In genomic region chr3L:6853000-6853717, dm6 we compare ENCODE assay signal across 1 fruit fly cellular context.
A peak's percentile ranks its signal among the peaks of the same experiment; 100 is the strongest.
TF ChIP-seq lines count a peak whose summit lies in the region.

No protein-coding gene starts in this region.

TF ChIP-seq in whole organism, embryonic, 481 proteins besides CTCF, POLR2A, EP300 and RAD21 (continued from another document and continues in another):
- TF ChIP-seq Ptx1 (GFP tag; IDR thresholded peaks at IDR 0.05; lab: Robert Waterston, UW) (peak; percentile 63), pnt (GFP tag; optimal IDR thresholded peaks at IDR 0.05; lab: Kevin White, UChicago) (no peak), fu2 (GFP tag; optimal IDR thresholded peaks at IDR 0.05; lab: Kevin White, UChicago) (no peak), CG13296 (GFP tag; optimal IDR thresholded peaks at IDR 0.05; lab: Kevin White, UChicago) (peak; percentile 68), nau (GFP tag; optimal IDR thresholded peaks at IDR 0.05; lab: Kevin White, UChicago) (no peak), ci (GFP tag; IDR thresholded peaks at IDR 0.05; lab: Robert Waterston, UW) (peak; percentile 53; the same call in 1 of the 3 replicates), CG14667 (GFP tag; IDR thresholded peaks at IDR 0.05; lab: Robert Waterston, UW) (peak; percentile 46; the same call in 1 of the 2 replicates), CG12942 (GFP tag; optimal IDR thresholded peaks at IDR 0.05; lab: Kevin White, UChicago) (peak; percentile 59), E2f1 (GFP tag; IDR thresholded peaks at IDR 0.05; lab: Robert Waterston, UW) (peak; percentile 73), CG14860 (GFP tag; IDR thresholded peaks at IDR 0.05; lab: Robert Waterston, UW; ENCODE audit: partially characterized antibody) (no peak), row (GFP tag; IDR thresholded peaks at IDR 0.05; lab: Robert Waterston, UW) (peak; percentile 61), CG2129 (GFP tag; IDR thresholded peaks at IDR 0.05; lab: Robert Waterston, UW; ENCODE audit: partially characterized antibody) (no peak), CG30431 (GFP tag; optimal IDR thresholded peaks at IDR 0.05; lab: Kevin White, UChicago) (peak; percentile 16), fru (optimal IDR thresholded peaks at IDR 0.05; lab: Kevin White, UChicago) (no peak), tap (tag; optimal IDR thresholded peaks at IDR 0.05; lab: Kevin White, UChicago) (peak; percentile 75), Sox100B (GFP tag; optimal IDR thresholded peaks at IDR 0.05; lab: Kevin White, UChicago) (peak; percentile 88), CG14710 (tag; optimal IDR thresholded peaks at IDR 0.05; lab: Kevin White, UChicago) (peak; percentile 65), ranshi (GFP tag; IDR thresholded peaks at IDR 0.05; lab: Robert Waterston, UW) (no peak), CG11695 (GFP tag; IDR thresholded peaks at IDR 0.05; lab: Robert Waterston, UW) (peak; percentile 64; the same call in 2 of the 3 replicates), sisA (GFP tag; IDR thresholded peaks at IDR 0.05; lab: Robert Waterston, UW) (peak; percentile 55), lov (optimal IDR thresholded peaks at IDR 0.05; lab: Kevin White, UChicago) (no peak), lov (GFP tag; IDR thresholded peaks at IDR 0.05; lab: Robert Waterston, UW) (no peak), CG7928 (GFP tag; optimal IDR thresholded peaks at IDR 0.05; lab: Kevin White, UChicago) (no peak), tgo (GFP tag; IDR thresholded peaks at IDR 0.05; lab: Robert Waterston, UW) (peak; percentile 54), zen (tag; optimal IDR thresholded peaks at IDR 0.05; lab: Kevin White, UChicago) (peak; percentile 35), CG31224 (GFP tag; IDR thresholded peaks at IDR 0.05; lab: Robert Waterston, UW) (no peak), D19A (tag; optimal IDR thresholded peaks at IDR 0.05; lab: Kevin White, UChicago) (peak; percentile 77), CG10147 (GFP tag; optimal IDR thresholded peaks at IDR 0.05; lab: Kevin White, UChicago) (peak; percentile 88), CG11456 (GFP tag; IDR thresholded peaks at IDR 0.05; lab: Robert Waterston, UW) (no peak), CG2116 (GFP tag; optimal IDR thresholded peaks at IDR 0.05; lab: Kevin White, UChicago) (peak; percentile 17), Nf-YC (tag; optimal IDR thresholded peaks at IDR 0.05; lab: Kevin White, UChicago) (peak; percentile 54), CG12071 (GFP tag; optimal IDR thresholded peaks at IDR 0.05; lab: Kevin White, UChicago) (peak; percentile 22), CG4730 (GFP tag; IDR thresholded peaks at IDR 0.05; lab: Robert Waterston, UW) (peak; percentile 43), Fer1 (GFP tag; optimal IDR thresholded peaks at IDR 0.05; lab: Kevin White, UChicago) (peak; percentile 74), Taf1 (GFP tag; IDR thresholded peaks at IDR 0.05; lab: Robert Waterston, UW) (no peak), dan (GFP tag; IDR thresholded peaks at IDR 0.05; lab: Robert Waterston, UW) (no peak), CG11085 (GFP tag; IDR thresholded peaks at IDR 0.05; lab: Robert Waterston, UW) (no peak), CG17385 (GFP tag; optimal IDR thresholded peaks at IDR 0.05; lab: Kevin White, UChicago) (peak; percentile 75), CG15514 (GFP tag; optimal IDR thresholded peaks at IDR 0.05; lab: Kevin White, UChicago) (peak; percentile 28), Hand (GFP tag; optimal IDR thresholded peaks at IDR 0.05; lab: Kevin White, UChicago) (peak; percentile 17), btn (GFP tag; optimal IDR thresholded peaks at IDR 0.05; lab: Kevin White, UChicago) (no peak), Lhr (GFP tag; optimal IDR thresholded peaks at IDR 0.05; lab: Kevin White, UChicago) (peak; percentile 4), Xbp1 (GFP tag; optimal IDR thresholded peaks at IDR 0.05; lab: Kevin White, UChicago) (peak; percentile 65), Oaz (GFP tag; IDR thresholded peaks at IDR 0.05; lab: Robert Waterston, UW) (peak; percentile 63), slbo (GFP tag; IDR thresholded peaks at IDR 0.05; lab: Robert Waterston, UW) (peak; percentile 49; the same call in 1 of the 2 replicates), CG3407 (GFP tag; optimal IDR thresholded peaks at IDR 0.05; lab: Kevin White, UChicago) (peak; percentile 30), Dip3 (GFP tag; optimal IDR thresholded peaks at IDR 0.05; lab: Kevin White, UChicago) (no peak), CG7556 (GFP tag; optimal IDR thresholded peaks at IDR 0.05; lab: Kevin White, UChicago) (peak; percentile 66), CG3163 (GFP tag; optimal IDR thresholded peaks at IDR 0.05; lab: Kevin White, UChicago) (no peak), sens-2 (GFP tag; IDR thresholded peaks at IDR 0.05; lab: Robert Waterston, UW) (no peak), Max (GFP tag; optimal IDR thresholded peaks at IDR 0.05; lab: Kevin White, UChicago) (no peak), CG3726 (GFP tag; IDR thresholded peaks at IDR 0.05; lab: Robert Waterston, UW) (no peak), Blimp-1 (GFP tag; optimal IDR thresholded peaks at IDR 0.05; lab: Kevin White, UChicago) (peak; percentile 66), Drgx (GFP tag; IDR thresholded peaks at IDR 0.05; lab: Robert Waterston, UW) (peak; percentile 32; the same call in 1 of the 2 replicates), hkb (optimal IDR thresholded peaks at IDR 0.05; lab: Kevin White, UChicago) (no peak), hkb (GFP tag; IDR thresholded peaks at IDR 0.05; lab: Robert Waterston, UW) (peak; percentile 58; the same call in 1 of the 2 replicates), dmrt11E (tag; optimal IDR thresholded peaks at IDR 0.05; lab: Kevin White, UChicago) (peak; percentile 56), Meics (GFP tag; optimal IDR thresholded peaks at IDR 0.05; lab: Kevin White, UChicago) (peak; percentile 68), twi (tag; optimal IDR thresholded peaks at IDR 0.05; lab: Kevin White, UChicago) (peak; percentile 61), sc (optimal IDR thresholded peaks at IDR 0.05; lab: Kevin White, UChicago) (no peak), sc (GFP tag; optimal IDR thresholded peaks at IDR 0.05; lab: Kevin White, UChicago) (peak; percentile 39), nmo (GFP tag; optimal IDR thresholded peaks at IDR 0.05; lab: Kevin White, UChicago) (peak; percentile 90), Jarid2 (GFP tag; optimal IDR thresholded peaks at IDR 0.05; lab: Kevin White, UChicago) (no peak), lbe (GFP tag; optimal IDR thresholded peaks at IDR 0.05; lab: Kevin White, UChicago) (no peak), CG17361 (GFP tag; IDR thresholded peaks at IDR 0.05; lab: Robert Waterston, UW) (peak; percentile 94), oc (tag; optimal IDR thresholded peaks at IDR 0.05; lab: Kevin White, UChicago) (peak; percentile 72), Hr51 (GFP tag; optimal IDR thresholded peaks at IDR 0.05; lab: Kevin White, UChicago) (peak in 1 of 2 experiments; percentile 94), CG17802 (tag; optimal IDR thresholded peaks at IDR 0.05; lab: Kevin White, UChicago) (no peak), corto (GFP tag; optimal IDR thresholded peaks at IDR 0.05; lab: Kevin White, UChicago) (no peak), kni (GFP tag; optimal IDR thresholded peaks at IDR 0.05; lab: Kevin White, UChicago) (no peak), seq (GFP tag; IDR thresholded peaks at IDR 0.05; lab: Robert Waterston, UW) (0 out of 2 replicates have a peak, but pooled peaks have one; percentile 9), MBD-R2 (GFP tag; IDR thresholded peaks at IDR 0.05; lab: Robert Waterston, UW) (no peak), grn (GFP tag; optimal IDR thresholded peaks at IDR 0.05; lab: Kevin White, UChicago) (no peak), grau (tag; optimal IDR thresholded peaks at IDR 0.05; lab: Kevin White, UChicago) (peak; percentile 87), CG31365 (tag; optimal IDR thresholded peaks at IDR 0.05; lab: Kevin White, UChicago) (no peak), YL-1 (GFP tag; optimal IDR thresholded peaks at IDR 0.05; lab: Kevin White, UChicago) (no peak), prd (optimal IDR thresholded peaks at IDR 0.05; lab: Kevin White, UChicago) (no peak), prd (GFP tag; IDR thresholded peaks at IDR 0.05; lab: Robert Waterston, UW) (0 out of 3 replicates have a peak, but pooled peaks have one; percentile 24), tx (GFP tag; optimal IDR thresholded peaks at IDR 0.05; lab: Kevin White, UChicago) (no peak), cg (GFP tag; optimal IDR thresholded peaks at IDR 0.05; lab: Kevin White, UChicago) (no peak), CG1529 (GFP tag; optimal IDR thresholded peaks at IDR 0.05; lab: Kevin White, UChicago) (peak; percentile 60), Vsx1 (GFP tag; optimal IDR thresholded peaks at IDR 0.05; lab: Kevin White, UChicago) (no peak), CG18599 (GFP tag; optimal IDR thresholded peaks at IDR 0.05; lab: Kevin White, UChicago) (peak; percentile 75), pfk (GFP tag; optimal IDR thresholded peaks at IDR 0.05; lab: Kevin White, UChicago) (no peak), CG6175 (GFP tag; IDR thresholded peaks at IDR 0.05; lab: Robert Waterston, UW) (0 out of 3 replicates have a peak, but pooled peaks have one; percentile 6), ab (GFP tag; optimal IDR thresholded peaks at IDR 0.05; lab: Kevin White, UChicago) (no peak), CG17186 (GFP tag; optimal IDR thresholded peaks at IDR 0.05; lab: Kevin White, UChicago) (no peak), tna (GFP tag; IDR thresholded peaks at IDR 0.05; lab: Robert Waterston, UW; ENCODE audit: partially characterized antibody) (no peak), Aef1 (GFP tag; IDR thresholded peaks at IDR 0.05; lab: Robert Waterston, UW) (0 out of 3 replicates have a peak, but pooled peaks have one; percentile 20), Dek (tag; optimal IDR thresholded peaks at IDR 0.05; lab: Kevin White, UChicago) (peak; percentile 24), ap (GFP tag; IDR thresholded peaks at IDR 0.05; lab: Robert Waterston, UW) (peak; percentile 50), H2.0 (GFP tag; IDR thresholded peaks at IDR 0.05; lab: Robert Waterston, UW) (peak; percentile 66), CG2678 (tag; optimal IDR thresholded peaks at IDR 0.05; lab: Kevin White, UChicago) (peak; percentile 91), sim (GFP tag; IDR thresholded peaks at IDR 0.05; lab: Robert Waterston, UW) (no peak), Usf (GFP tag; optimal IDR thresholded peaks at IDR 0.05; lab: Kevin White, UChicago) (peak; percentile 3), CG8388 (GFP tag; optimal IDR thresholded peaks at IDR 0.05; lab: Kevin White, UChicago) (peak; percentile 69), CG3838 (GFP tag; optimal IDR thresholded peaks at IDR 0.05; lab: Kevin White, UChicago) (no peak), Dp (GFP tag; optimal IDR thresholded peaks at IDR 0.05; lab: Kevin White, UChicago) (no peak), dysf (GFP tag; IDR thresholded peaks at IDR 0.05; lab: Robert Waterston, UW) (peak; percentile 80), CG30020 (tag; optimal IDR thresholded peaks at IDR 0.05; lab: Kevin White, UChicago) (peak; percentile 41), ash1 (GFP tag; optimal IDR thresholded peaks at IDR 0.05; lab: Kevin White, UChicago) (no peak), esg (GFP tag; conservative IDR thresholded peaks at IDR 0.05; lab: Robert Waterston, UW) (peak; percentile 71), CG15696 (tag; optimal IDR thresholded peaks at IDR 0.05; lab: Kevin White, UChicago) (peak; percentile 20), Doc3 (GFP tag; IDR thresholded peaks at IDR 0.05; lab: Robert Waterston, UW; ENCODE audit: partially characterized antibody) (no peak), CG16815 (GFP tag; optimal IDR thresholded peaks at IDR 0.05; lab: Kevin White, UChicago) (peak; percentile 28), nerfin-1 (tag; optimal IDR thresholded peaks at IDR 0.05; lab: Kevin White, UChicago) (no peak), CG7372 (GFP tag; IDR thresholded peaks at IDR 0.05; lab: Robert Waterston, UW) (peak; percentile 45; the same call in 1 of the 2 replicates), onecut (GFP tag; IDR thresholded peaks at IDR 0.05; lab: Robert Waterston, UW) (peak; percentile 56), CG2120 (GFP tag; optimal IDR thresholded peaks at IDR 0.05; lab: Kevin White, UChicago) (no peak), Sry-δ (GFP tag; optimal IDR thresholded peaks at IDR 0.05; lab: Kevin White, UChicago) (no peak), sens (GFP tag; lab: Kevin White, UChicago) (peak; percentile 41), D (optimal IDR thresholded peaks at IDR 0.05; lab: Kevin White, UChicago) (no peak), D (GFP tag; optimal IDR thresholded peaks at IDR 0.05; lab: Kevin White, UChicago) (peak; percentile 63), CG8281 (tag; optimal IDR thresholded peaks at IDR 0.05; lab: Kevin White, UChicago) (peak; percentile 55), trh (GFP tag; optimal IDR thresholded peaks at IDR 0.05; lab: Kevin White, UChicago) (no peak), lab (GFP tag; optimal IDR thresholded peaks at IDR 0.05; lab: Kevin White, UChicago) (peak; percentile 78), CG11696 (GFP tag; IDR thresholded peaks at IDR 0.05; lab: Robert Waterston, UW) (0 out of 2 replicates have a peak, but pooled peaks have one; percentile 24), Oli (tag; optimal IDR thresholded peaks at IDR 0.05; lab: Kevin White, UChicago) (peak; percentile 89), CG8924 (tag; optimal IDR thresholded peaks at IDR 0.05; lab: Kevin White, UChicago) (peak; percentile 89), CHES-1-like (GFP tag; optimal IDR thresholded peaks at IDR 0.05; lab: Kevin White, UChicago) (no peak), CoRest (tag; optimal IDR thresholded peaks at IDR 0.05; lab: Kevin White, UChicago) (peak; percentile 90), CG3847 (GFP tag; IDR thresholded peaks at IDR 0.05; lab: Robert Waterston, UW) (peak; percentile 61), Xrp1 (GFP tag; IDR thresholded peaks at IDR 0.05; lab: Robert Waterston, UW) (peak; percentile 79), phol (tag; optimal IDR thresholded peaks at IDR 0.05; lab: Kevin White, UChicago) (peak; percentile 87), amos (GFP tag; IDR thresholded peaks at IDR 0.05; lab: Robert Waterston, UW; ENCODE audit: partially characterized antibody) (no peak), CG30403 (GFP tag; optimal IDR thresholded peaks at IDR 0.05; lab: Kevin White, UChicago) (peak; percentile 53), lola (GFP tag; optimal IDR thresholded peaks at IDR 0.05; lab: Kevin White, UChicago) (peak in 1 of 3 experiments; percentile 68), ara (GFP tag; IDR thresholded peaks at IDR 0.05; lab: Robert Waterston, UW) (no peak), CG8290 (GFP tag; optimal IDR thresholded peaks at IDR 0.05; lab: Kevin White, UChicago) (no peak), CG8290 (tag; optimal IDR thresholded peaks at IDR 0.05; lab: Kevin White, UChicago) (no peak), sima (GFP tag; optimal IDR thresholded peaks at IDR 0.05; lab: Kevin White, UChicago) (no peak), CG9797 (GFP tag; optimal IDR thresholded peaks at IDR 0.05; lab: Kevin White, UChicago) (no peak), CG6813 (GFP tag; optimal IDR thresholded peaks at IDR 0.05; lab: Kevin White, UChicago) (peak; percentile 53), CG12391 (tag; optimal IDR thresholded peaks at IDR 0.05; lab: Kevin White, UChicago) (peak; percentile 93)
